Worm (Caenorhabditis elegans) whole organism, young adult: ENCODE results near the gene smc-6.

Experiments used
- let-526 ChIP-seq: fragments of 200-800 bp; sonication (Bioruptor generic); IDR thresholded peaks from 2 replicates; pipeline ENCODE4 v1.3.6; 2022; ENCODE audit warnings: missing genetic modification reagents, missing genetic modification characterization, missing compliant biosample characterization
- unc-62 ChIP-seq: fragments of 150-350 bp; optimal IDR thresholded peaks from 2 replicates; lab custom pipeline; 2014; ENCODE audit warnings: missing biosample characterization, missing genetic modification reagents, missing genetic modification characterization

ce11 chrII:11542385-11542784 lies 36.1 kb upstream of the smc-6 start, which contains the start of gene gtf-2E2:
- TF ChIP-seq let-526 (GFP tag; lab: Robert Waterston, UW) (no peak), unc-62 (GFP tag; lab: Kevin White, UChicago) (no peak)
